Fruit fly (Drosophila melanogaster) whole organism, embryonic: ENCODE data around the gene CG43163.

Experiments
- Aef1 ChIP-seq: fragments of 200-800 bp; sonication (Bioruptor generic); IDR thresholded peaks from 3 replicates; pipeline ENCODE4 v1.3.6; 2022; ENCODE audit warnings: missing biosample characterization, missing genetic modification characterization
- B-H2 ChIP-seq: fragments of 200-800 bp; sonication (Bioruptor generic); optimal IDR thresholded peaks from 2 replicates; lab custom pipeline; 2018; ENCODE audit warnings: missing biosample characterization, mild to moderate bottlenecking, missing genetic modification characterization
- BEAF-32 ChIP-seq: fragments of 200-800 bp; sonication (Bioruptor generic); optimal IDR thresholded peaks from 3 replicates; lab custom pipeline; 2017; ENCODE audit warnings: missing biosample characterization, missing genetic modification characterization, mild to moderate bottlenecking, moderate library complexity, missing genetic modification reagents
- CG11247 ChIP-seq: fragments of 200-800 bp; sonication (Bioruptor generic); IDR thresholded peaks from 2 replicates; pipeline ENCODE4 v1.3.6; 2022; ENCODE audit warnings: missing biosample characterization, missing genetic modification characterization
- CG12942 ChIP-seq: fragments of 200-800 bp; sonication (Bioruptor generic); optimal IDR thresholded peaks from 3 replicates; lab custom pipeline; 2016; ENCODE audit warnings: missing biosample characterization, missing genetic modification characterization
- CG13424 ChIP-seq: fragments of 200-800 bp; sonication (Bioruptor generic); optimal IDR thresholded peaks from 2 replicates; lab custom pipeline; 2019; ENCODE audit warnings: missing biosample characterization, mild to moderate bottlenecking, missing genetic modification characterization, moderate library complexity
- CG14710 ChIP-seq: fragments of 200-800 bp; sonication (Bioruptor generic); optimal IDR thresholded peaks from 3 replicates; lab custom pipeline; 2019; ENCODE audit warnings: missing biosample characterization, mild to moderate bottlenecking, missing genetic modification characterization, moderate library complexity
- CG15601 ChIP-seq: fragments of 200-800 bp; sonication (Bioruptor generic); optimal IDR thresholded peaks from 3 replicates; lab custom pipeline; 2019; ENCODE audit warnings: missing biosample characterization, mild to moderate bottlenecking, missing genetic modification characterization, moderate library complexity
- CG2116 ChIP-seq: fragments of 200-800 bp; sonication (Bioruptor generic); optimal IDR thresholded peaks from 3 replicates; lab custom pipeline; 2018; ENCODE audit warnings: missing biosample characterization, mild to moderate bottlenecking, missing genetic modification characterization
- CG2120 ChIP-seq: fragments of 200-800 bp; sonication (Bioruptor generic); optimal IDR thresholded peaks from 3 replicates; lab custom pipeline; 2016; ENCODE audit warnings: missing biosample characterization, missing genetic modification characterization
- CG3281 ChIP-seq: fragments of 200-800 bp; sonication (Bioruptor generic); optimal IDR thresholded peaks from 3 replicates; lab custom pipeline; 2017; ENCODE audit warnings: missing biosample characterization, mild to moderate bottlenecking, missing genetic modification characterization
- CG33213 ChIP-seq: fragments of 200-800 bp; sonication (Bioruptor generic); optimal IDR thresholded peaks from 3 replicates; lab custom pipeline; 2016; ENCODE audit warnings: missing biosample characterization, missing genetic modification characterization
- CG33557 ChIP-seq: fragments of 200-800 bp; sonication (Bioruptor generic); optimal IDR thresholded peaks from 2 replicates; lab custom pipeline; 2019; ENCODE audit warnings: missing biosample characterization, mild to moderate bottlenecking, missing genetic modification characterization, moderate library complexity
- CG3407 ChIP-seq: fragments of 200-800 bp; sonication (Bioruptor generic); optimal IDR thresholded peaks from 2 replicates; lab custom pipeline; 2018; ENCODE audit warnings: missing biosample characterization, mild to moderate bottlenecking, missing genetic modification characterization
- CG4617 ChIP-seq: fragments of 200-800 bp; sonication (Bioruptor generic); optimal IDR thresholded peaks from 3 replicates; lab custom pipeline; 2016; ENCODE audit warnings: missing biosample characterization, missing genetic modification characterization, borderline replicate concordance
- CG4820 ChIP-seq: fragments of 200-800 bp; sonication (Bioruptor generic); optimal IDR thresholded peaks from 3 replicates; lab custom pipeline; 2016; ENCODE audit warnings: missing biosample characterization, missing genetic modification characterization
- CG6175 ChIP-seq: fragments of 200-800 bp; sonication (Bioruptor generic); IDR thresholded peaks from 3 replicates; pipeline ENCODE4 v1.3.6; 2022; ENCODE audit warnings: missing biosample characterization, missing genetic modification characterization
- CG6791 ChIP-seq: fragments of 200-800 bp; sonication (Bioruptor generic); IDR thresholded peaks from 3 replicates; pipeline ENCODE4 v1.3.6; 2022; ENCODE audit warnings: missing biosample characterization, missing genetic modification characterization; ENCODE audit not compliant: partially characterized antibody
- CG7745 ChIP-seq: fragments of 200-800 bp; sonication (Bioruptor generic); optimal IDR thresholded peaks from 2 replicates; lab custom pipeline; 2018; ENCODE audit warnings: missing biosample characterization, mild to moderate bottlenecking, missing genetic modification characterization, moderate library complexity
- CG8924 ChIP-seq: fragments of 200-800 bp; optimal IDR thresholded peaks from 3 replicates; lab custom pipeline; 2019; ENCODE audit warnings: missing biosample characterization, mild to moderate bottlenecking, missing genetic modification characterization, moderate library complexity
- CG9437 ChIP-seq: fragments of 200-800 bp; sonication (Bioruptor generic); optimal IDR thresholded peaks from 2 replicates; lab custom pipeline; 2018; ENCODE audit warnings: missing biosample characterization, mild to moderate bottlenecking, missing genetic modification characterization
- CG9609 ChIP-seq: fragments of 200-800 bp; sonication (Bioruptor generic); optimal IDR thresholded peaks from 3 replicates; lab custom pipeline; 2016; ENCODE audit warnings: missing biosample characterization, missing genetic modification characterization
- CTCF ChIP-seq: fragments of 200-800 bp; sonication (Bioruptor generic); optimal IDR thresholded peaks from 2 replicates; lab custom pipeline; 2017; ENCODE audit warnings: missing biosample characterization, mild to moderate bottlenecking, missing genetic modification characterization, moderate library complexity
- Dek ChIP-seq: fragments of 200-800 bp; sonication (Bioruptor generic); optimal IDR thresholded peaks from 3 replicates; lab custom pipeline; 2019; ENCODE audit warnings: missing biosample characterization, mild to moderate bottlenecking, missing genetic modification characterization, moderate library complexity
- H2.0 ChIP-seq: fragments of 200-800 bp; sonication (Bioruptor generic); IDR thresholded peaks from 2 replicates; pipeline ENCODE4 v1.3.6; 2022; ENCODE audit warnings: missing biosample characterization, missing genetic modification characterization
- HmgZ ChIP-seq: fragments of 200-800 bp; sonication (Bioruptor generic); optimal IDR thresholded peaks from 2 replicates; lab custom pipeline; 2018; ENCODE audit warnings: missing biosample characterization, mild to moderate bottlenecking, missing genetic modification characterization
- Hmr ChIP-seq: fragments of 200-800 bp; sonication (Bioruptor generic); optimal IDR thresholded peaks from 3 replicates; lab custom pipeline; 2017; ENCODE audit warnings: mild to moderate bottlenecking, missing biosample characterization, missing genetic modification reagents, missing genetic modification characterization
- Jarid2 ChIP-seq: fragments of 200-800 bp; sonication (Bioruptor generic); optimal IDR thresholded peaks from 3 replicates; lab custom pipeline; 2017; ENCODE audit warnings: mild to moderate bottlenecking, missing biosample characterization, missing genetic modification reagents, missing genetic modification characterization
- Vsx1 ChIP-seq: fragments of 200-800 bp; sonication (Bioruptor generic); optimal IDR thresholded peaks from 2 replicates; lab custom pipeline; 2017; ENCODE audit warnings: missing biosample characterization, mild to moderate bottlenecking, missing genetic modification characterization, missing genetic modification reagents
- Xrp1 ChIP-seq: fragments of 200-800 bp; sonication (Bioruptor generic); IDR thresholded peaks from 2 replicates; pipeline ENCODE4 v1.3.6; 2022; ENCODE audit warnings: missing biosample characterization, missing genetic modification characterization
- amos ChIP-seq: fragments of 200-800 bp; sonication (Bioruptor generic); IDR thresholded peaks from 2 replicates; pipeline ENCODE4 v1.3.6; 2022; ENCODE audit warnings: missing biosample characterization, missing genetic modification characterization; ENCODE audit not compliant: partially characterized antibody
- chinmo ChIP-seq: fragments of 200-800 bp; sonication (Bioruptor generic); IDR thresholded peaks from 4 replicates; pipeline ENCODE4 v1.3.6; 2022; ENCODE audit warnings: missing biosample characterization, missing genetic modification characterization; ENCODE audit not compliant: partially characterized antibody
- ems ChIP-seq: fragments of 200-800 bp; sonication (Bioruptor generic); optimal IDR thresholded peaks from 3 replicates; lab custom pipeline; 2016; ENCODE audit warnings: missing biosample characterization, missing genetic modification characterization
- fd64A ChIP-seq: fragments of 200-800 bp; sonication (Bioruptor generic); optimal IDR thresholded peaks from 3 replicates; lab custom pipeline; 2018; ENCODE audit warnings: missing biosample characterization, mild to moderate bottlenecking, missing genetic modification characterization
- fru ChIP-seq: fragments of >200 bp; optimal IDR thresholded peaks from 2 replicates; lab custom pipeline; 2017
- gro ChIP-seq: fragments of 200-800 bp; sonication (Bioruptor generic); optimal IDR thresholded peaks from 2 replicates; lab custom pipeline; 2016; ENCODE audit warnings: missing biosample characterization, missing genetic modification characterization
- gsb ChIP-seq: fragments of 200-800 bp; sonication (Bioruptor generic); IDR thresholded peaks from 2 replicates; pipeline ENCODE4 v1.3.6; 2022; ENCODE audit warnings: missing biosample characterization, missing genetic modification characterization
- h ChIP-seq: fragments of >200 bp; optimal IDR thresholded peaks from 2 replicates; lab custom pipeline; 2017
- hkb ChIP-seq, 2 experiments: fragments of 200-800 bp in 1 of 2; fragments of >200 bp in 1 of 2; sonication (Bioruptor generic) in 1 of 2; IDR thresholded peaks in 1 of 2; optimal IDR thresholded peaks in 1 of 2; 2 replicates each; pipeline versions ENCODE4 v1.3.6 to Lab custom; 2017 to 2022; ENCODE audit warnings: missing biosample characterization in 1 of 2, missing genetic modification characterization in 1 of 2
- insv ChIP-seq, 2 experiments: fragments of 200-800 bp; sonication (Bioruptor generic); optimal IDR thresholded peaks; 3 replicates each; lab custom pipeline; 2016 to 2018; ENCODE audit warnings: missing biosample characterization in 2 of 2, missing genetic modification characterization in 2 of 2
- inv ChIP-seq: fragments of 200-800 bp; sonication (Bioruptor generic); IDR thresholded peaks from 2 replicates; pipeline ENCODE4 v1.3.6; 2022; ENCODE audit warnings: missing biosample characterization, missing genetic modification characterization; ENCODE audit not compliant: partially characterized antibody
- pita ChIP-seq: fragments of 200-800 bp; sonication (Bioruptor generic); optimal IDR thresholded peaks from 2 replicates; lab custom pipeline; 2017; ENCODE audit warnings: missing biosample characterization, mild to moderate bottlenecking, missing genetic modification characterization
- prd ChIP-seq, 3 experiments: fragments of >200 bp in 2 of 3; fragments of 200-800 bp in 1 of 3; sonication (Bioruptor generic) in 1 of 3; optimal IDR thresholded peaks in 2 of 3; IDR thresholded peaks in 1 of 3; 2 replicates in 2 of 3; 3 replicates in 1 of 3; pipeline versions ENCODE4 v1.3.6 to Lab custom; 2017 to 2022; ENCODE audit warnings: missing biosample characterization in 1 of 3, missing genetic modification characterization in 1 of 3
- ranshi ChIP-seq: fragments of 200-800 bp; sonication (Bioruptor generic); IDR thresholded peaks from 2 replicates; pipeline ENCODE4 v1.3.6; 2022; ENCODE audit warnings: missing biosample characterization, missing genetic modification characterization
- row ChIP-seq: fragments of 200-800 bp; sonication (Bioruptor generic); IDR thresholded peaks from 3 replicates; pipeline ENCODE4 v1.3.6; 2022; ENCODE audit warnings: missing biosample characterization, missing genetic modification characterization
- sqz ChIP-seq: fragments of 200-800 bp; sonication (Bioruptor generic); optimal IDR thresholded peaks from 3 replicates; lab custom pipeline; 2018; ENCODE audit warnings: missing biosample characterization, mild to moderate bottlenecking, missing genetic modification characterization
- stwl ChIP-seq: fragments of 200-800 bp; sonication (Bioruptor generic); optimal IDR thresholded peaks from 3 replicates; lab custom pipeline; 2018; ENCODE audit warnings: missing biosample characterization, mild to moderate bottlenecking, missing genetic modification characterization, moderate library complexity
- tio ChIP-seq: fragments of 200-800 bp; sonication (Bioruptor generic); optimal IDR thresholded peaks from 2 replicates; lab custom pipeline; 2017; ENCODE audit warnings: missing biosample characterization, missing genetic modification characterization, inconsistent platforms
- tna ChIP-seq: fragments of 200-800 bp; sonication (Bioruptor generic); IDR thresholded peaks from 2 replicates; pipeline ENCODE4 v1.3.6; 2022; ENCODE audit warnings: missing biosample characterization, missing genetic modification characterization; ENCODE audit not compliant: partially characterized antibody
- trem ChIP-seq: fragments of 200-800 bp; optimal IDR thresholded peaks from 3 replicates; lab custom pipeline; 2019; ENCODE audit warnings: missing biosample characterization, mild to moderate bottlenecking, missing genetic modification characterization, moderate library complexity
- trh ChIP-seq: fragments of 200-800 bp; sonication (Bioruptor generic); optimal IDR thresholded peaks from 2 replicates; lab custom pipeline; 2016; ENCODE audit warnings: missing biosample characterization, missing genetic modification characterization
- tx ChIP-seq: fragments of 200-800 bp; sonication (Bioruptor generic); optimal IDR thresholded peaks from 2 replicates; lab custom pipeline; 2016; ENCODE audit warnings: missing biosample characterization, missing genetic modification characterization
- zfh2 ChIP-seq: fragments of 200-800 bp; sonication (Bioruptor generic); optimal IDR thresholded peaks from 2 replicates; lab custom pipeline; 2016; ENCODE audit warnings: missing biosample characterization, missing genetic modification characterization

The CG43163 gene

DNA sequence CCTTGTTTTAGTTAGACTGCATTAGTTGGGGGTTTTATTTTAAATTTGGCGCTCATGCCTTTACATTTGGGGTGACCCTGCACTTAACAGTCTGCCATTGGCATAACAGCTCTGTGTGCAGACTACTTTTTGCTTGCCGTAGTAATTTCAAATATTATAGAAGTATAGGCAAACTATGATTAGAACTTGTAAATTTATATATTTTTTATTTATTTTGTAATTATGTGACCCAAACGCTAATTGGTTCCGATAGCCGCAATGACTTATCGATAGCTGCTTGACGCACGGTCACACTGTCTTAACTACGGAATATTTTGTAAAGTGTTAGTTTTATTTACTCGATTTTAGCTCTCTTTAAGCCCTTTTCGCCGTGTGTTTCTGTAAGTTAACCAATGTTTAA, 37.8 kb upstream of the CG43163 start, which contains the start of gene rhea (continued):
- peak; percentile 80 for TF ChIP-seq CG2116
- peak; percentile 17 for TF ChIP-seq Dek (tag; lab: Kevin White, UChicago)
- TF ChIP-seq ems (GFP tag; lab: Kevin White, UChicago): peak; percentile 12
- TF ChIP-seq tna: peak; percentile 49
- TF ChIP-seq ranshi: peak; percentile 82
- peak; percentile 42; the same call in 2 of the 3 replicates for TF ChIP-seq row
- TF ChIP-seq prd (optimal IDR thresholded peaks at IDR 0.05; lab: Kevin White, UChicago): no peak
- TF ChIP-seq prd (GFP tag; IDR thresholded peaks at IDR 0.05; lab: Robert Waterston, UW): 0 out of 3 replicates have a peak, but pooled peaks have one; percentile 8
- TF ChIP-seq tio: no peak
- peak; percentile 84 for TF ChIP-seq BEAF-32 (GFP tag; lab: Kevin White, UChicago)
- peak; percentile 48 for TF ChIP-seq CG15601 (tag; lab: Kevin White, UChicago)
- peak; percentile 28 for TF ChIP-seq CTCF
- TF ChIP-seq CG4617 (GFP tag; lab: Kevin White, UChicago): peak; percentile 86
- peak; percentile 19 for TF ChIP-seq CG4820
- TF ChIP-seq CG6791 (GFP tag; lab: Robert Waterston, UW): peak; percentile 71; the same call in 2 of the 3 replicates
- TF ChIP-seq tx (GFP tag; lab: Kevin White, UChicago): peak; percentile 7
- TF ChIP-seq fd64A (GFP tag; lab: Kevin White, UChicago): no peak
- peak; percentile 11 for TF ChIP-seq B-H2
- no peak for TF ChIP-seq hkb (optimal IDR thresholded peaks at IDR 0.05; lab: Kevin White, UChicago)
- TF ChIP-seq hkb (GFP tag; IDR thresholded peaks at IDR 0.05; lab: Robert Waterston, UW): 0 out of 2 replicates have a peak, but pooled peaks have one; percentile 15
- TF ChIP-seq HmgZ (tag; lab: Kevin White, UChicago): peak; percentile 52
- no peak for TF ChIP-seq CG11247
- TF ChIP-seq fru: no peak
- TF ChIP-seq inv: peak; percentile 74
- no peak for TF ChIP-seq H2.0 (GFP tag; lab: Robert Waterston, UW)
- TF ChIP-seq CG7745 (tag; lab: Kevin White, UChicago): no peak
- no peak for TF ChIP-seq pita (GFP tag; lab: Kevin White, UChicago)
- peak; percentile 7 for TF ChIP-seq CG2120
- peak; percentile 78 for TF ChIP-seq trem (tag; lab: Kevin White, UChicago)
- peak; percentile 76; the same call in 1 of the 4 replicates for TF ChIP-seq chinmo (GFP tag; lab: Robert Waterston, UW)
- no peak for TF ChIP-seq h (lab: Kevin White, UChicago)
- no peak for TF ChIP-seq CG12942
- TF ChIP-seq CG13424 (tag; lab: Kevin White, UChicago): peak; percentile 15
- TF ChIP-seq CG8924 (tag; lab: Kevin White, UChicago): peak; percentile 36
- peak; percentile 19; the same call in 1 of the 2 replicates for TF ChIP-seq Xrp1 (GFP tag; lab: Robert Waterston, UW)
- TF ChIP-seq trh (GFP tag; lab: Kevin White, UChicago): no peak
- TF ChIP-seq CG14710 (tag; lab: Kevin White, UChicago): peak; percentile 64
- TF ChIP-seq Jarid2: no peak
- TF ChIP-seq Vsx1 (GFP tag; lab: Kevin White, UChicago): peak; percentile 28
- no peak for TF ChIP-seq CG9437 (GFP tag; lab: Kevin White, UChicago)

dm6 chr3L:8543866-8544265, 36.9 kb upstream of the CG43163 start:
- TF ChIP-seq CG33557 (GFP tag; lab: Kevin White, UChicago) (peak; percentile 24), Jarid2 (no peak), sqz (GFP tag; lab: Kevin White, UChicago) (no peak), Aef1 (GFP tag; lab: Robert Waterston, UW) (no peak), CG3407 (GFP tag; lab: Kevin White, UChicago) (no peak), CG3281 (GFP tag; lab: Kevin White, UChicago) (no peak), CG6175 (GFP tag; lab: Robert Waterston, UW) (no peak), gsb (GFP tag; lab: Robert Waterston, UW) (no peak), zfh2 (no peak), Hmr (GFP tag; lab: Kevin White, UChicago) (no peak), CG9609 (GFP tag; lab: Kevin White, UChicago) (no peak), CG33213 (GFP tag; lab: Kevin White, UChicago) (no peak), amos (GFP tag; lab: Robert Waterston, UW) (no peak), gro (no peak), insv (GFP tag; optimal IDR thresholded peaks at IDR 0.05; lab: Kevin White, UChicago) (no peak), stwl (no peak)
